Worm (Caenorhabditis elegans) whole organism, midembryonic: ENCODE results near the gene ccz-1.

Experiments used
- cog-1 ChIP-seq: sonication (generic microtip); optimal IDR thresholded peaks from 2 replicates; lab custom pipeline; 2016; ENCODE audit warnings: missing genetic modification characterization, missing compliant biosample characterization
- klf-2 ChIP-seq: fragments of 200-800 bp; sonication (Bioruptor generic); conservative IDR thresholded peaks from 2 replicates; pipeline ENCODE4 v1.3.6; 2022; ENCODE audit warnings: missing genetic modification reagents, missing genetic modification characterization, missing compliant biosample characterization
- tab-1 ChIP-seq: fragments of 200-800 bp; sonication (Bioruptor generic); IDR thresholded peaks from 2 replicates; pipeline ENCODE4 v1.3.6; 2022; ENCODE audit warnings: missing genetic modification characterization, missing compliant biosample characterization

DNA sequence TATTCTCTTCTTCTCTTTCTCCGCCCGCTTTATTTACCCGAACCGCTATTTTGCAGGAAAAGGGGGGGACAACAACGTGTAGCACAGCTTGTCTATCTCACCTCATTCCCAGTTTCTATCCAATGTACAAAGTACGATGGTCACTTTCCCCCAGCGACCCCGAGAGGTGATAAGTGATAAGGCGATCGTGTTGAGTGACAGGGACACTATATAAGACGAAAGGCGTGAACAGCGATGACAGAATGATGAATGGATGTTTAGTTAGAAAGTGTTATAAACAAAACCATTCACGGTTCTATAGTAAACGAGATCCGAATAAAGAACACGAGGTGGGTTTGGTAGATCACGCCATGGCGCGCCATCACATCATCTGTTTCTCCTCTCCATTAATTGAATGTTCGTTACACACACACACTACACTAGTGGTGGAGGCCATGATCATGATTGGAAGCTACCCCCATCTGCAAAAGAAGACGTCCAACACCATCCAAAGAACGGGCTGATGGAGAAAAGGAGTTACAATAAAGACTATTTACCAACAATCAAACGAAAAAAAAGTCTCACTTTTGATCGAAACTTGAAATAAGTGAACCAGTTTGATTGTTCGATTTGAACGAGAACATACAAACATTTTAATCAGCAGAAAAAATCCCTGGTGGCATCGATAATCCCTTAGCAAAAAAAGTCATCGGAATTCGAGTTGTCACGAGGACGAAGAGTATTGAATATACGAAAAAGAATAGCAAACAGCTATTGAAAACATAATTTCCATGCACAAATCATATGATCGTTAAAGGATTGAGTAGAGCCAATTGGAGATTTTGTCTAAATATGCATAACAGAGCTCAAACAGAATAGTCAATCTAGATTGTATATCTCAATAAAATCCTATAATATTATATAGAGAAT lies 22.1 kb upstream of the ccz-1 start:
- TF ChIP-seq cog-1 (tag; lab: Kevin White, UChicago), result no peak
- TF ChIP-seq klf-2, result no peak
- TF ChIP-seq tab-1 (GFP tag; lab: Robert Waterston, UW), result no peak
